Fruit fly (Drosophila melanogaster): ENCODE measurements around the gene CG33181.

DNA sequence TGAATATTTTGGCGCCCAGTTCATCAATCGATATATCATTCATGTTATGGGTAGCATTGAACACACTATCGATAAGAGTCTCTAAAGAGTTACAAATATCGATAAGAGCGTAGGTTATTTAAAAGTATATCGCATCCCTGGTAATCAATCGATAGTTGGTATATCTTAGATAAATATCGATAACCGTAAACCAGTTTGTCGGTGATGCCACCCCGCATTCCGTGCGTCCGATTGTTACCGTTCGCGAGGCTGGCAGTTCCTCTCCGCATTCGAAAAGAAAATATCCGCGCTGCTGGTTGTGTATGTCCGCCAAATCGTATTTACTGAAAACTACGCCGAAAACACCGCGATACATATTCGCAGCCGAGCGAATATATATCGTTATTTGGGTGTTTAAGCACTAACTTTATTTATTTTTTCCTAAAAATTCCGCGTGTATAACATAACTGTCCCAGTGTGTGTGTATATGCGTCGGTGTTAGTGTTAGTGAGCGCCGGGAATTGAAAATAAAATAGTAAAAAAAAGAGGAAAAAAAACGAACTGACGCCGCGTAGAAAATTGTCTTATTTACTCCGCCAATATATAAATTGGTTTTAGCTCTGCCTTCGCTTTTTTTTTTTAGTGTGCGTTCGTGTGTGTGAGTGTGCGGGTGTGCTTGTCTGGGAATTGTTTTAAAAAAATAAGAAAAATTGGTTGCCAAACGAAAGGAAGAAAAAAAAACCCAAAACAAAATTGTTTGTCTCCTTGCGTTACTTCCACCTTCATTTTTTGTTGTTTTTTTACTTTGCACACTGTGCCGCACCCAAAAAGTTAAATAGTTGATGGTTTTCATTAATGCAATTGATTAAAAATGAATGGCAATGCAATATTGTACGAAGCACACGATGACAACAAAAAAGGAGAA is 28.2 kb downstream of the CG33181 start, which contains the start of gene Nrg:
- TF ChIP-seq ss (GFP tag; optimal IDR thresholded peaks at IDR 0.05) (peak in 1 of 2 experiments; percentile 7), acj6 (GFP tag; optimal IDR thresholded peaks at IDR 0.05) (peak; percentile 4), vri (GFP tag; optimal IDR thresholded peaks at IDR 0.05) (peak; percentile 13), CG1621 (tag; optimal IDR thresholded peaks at IDR 0.05) (peak; percentile 36), Blimp-1 (GFP tag; optimal IDR thresholded peaks at IDR 0.05) (no peak), Eip75B (GFP tag; optimal IDR thresholded peaks at IDR 0.05) (no peak)

All from whole organism, prepupa.